Fruit fly (Drosophila melanogaster) whole organism, embryonic: ENCODE measurements around the gene CG43845.

Experiments used
- BEAF-32 ChIP-seq: fragments of 200-800 bp; sonication (Bioruptor generic); optimal IDR thresholded peaks from 3 replicates; lab custom pipeline; 2017; ENCODE audit warnings: missing biosample characterization, missing genetic modification characterization, mild to moderate bottlenecking, moderate library complexity, missing genetic modification reagents
- CG10654 ChIP-seq: fragments of 200-800 bp; sonication (Bioruptor generic); optimal IDR thresholded peaks from 2 replicates; lab custom pipeline; 2016; ENCODE audit warnings: missing biosample characterization, missing genetic modification characterization
- CG11398 ChIP-seq: fragments of 200-800 bp; sonication (Bioruptor generic); optimal IDR thresholded peaks from 2 replicates; lab custom pipeline; 2016; ENCODE audit warnings: missing biosample characterization, missing genetic modification characterization
- CG12104 ChIP-seq: fragments of 200-800 bp; sonication (Bioruptor generic); optimal IDR thresholded peaks from 3 replicates; lab custom pipeline; 2016; ENCODE audit warnings: missing biosample characterization, missing genetic modification characterization
- CG13624 ChIP-seq: fragments of 200-800 bp; sonication (Bioruptor generic); optimal IDR thresholded peaks from 2 replicates; lab custom pipeline; 2016; ENCODE audit warnings: missing biosample characterization, missing genetic modification characterization
- CG15011 ChIP-seq: fragments of 200-800 bp; sonication (Bioruptor generic); optimal IDR thresholded peaks from 3 replicates; lab custom pipeline; 2018; ENCODE audit warnings: missing biosample characterization, mild to moderate bottlenecking, missing genetic modification characterization
- CG15479 ChIP-seq: fragments of 200-800 bp; sonication (Bioruptor generic); optimal IDR thresholded peaks from 3 replicates; lab custom pipeline; 2019; ENCODE audit warnings: missing biosample characterization, mild to moderate bottlenecking, missing genetic modification characterization, moderate library complexity
- CG15514 ChIP-seq: fragments of 200-800 bp; sonication (Bioruptor generic); optimal IDR thresholded peaks from 3 replicates; lab custom pipeline; 2017; ENCODE audit warnings: missing biosample characterization, missing genetic modification characterization, mild to moderate bottlenecking, moderate library complexity, missing genetic modification reagents
- CG15696 ChIP-seq: fragments of 200-800 bp; sonication (Bioruptor generic); optimal IDR thresholded peaks from 2 replicates; lab custom pipeline; 2019; ENCODE audit warnings: missing biosample characterization, mild to moderate bottlenecking, missing genetic modification characterization, moderate library complexity
- CG17328 ChIP-seq: fragments of 200-800 bp; sonication (Bioruptor generic); IDR thresholded peaks from 2 replicates; pipeline ENCODE4 v1.3.6; 2022; ENCODE audit warnings: missing biosample characterization, missing genetic modification characterization
- CG17359 ChIP-seq: fragments of 200-800 bp; sonication (Bioruptor generic); optimal IDR thresholded peaks from 3 replicates; lab custom pipeline; 2018; ENCODE audit warnings: missing biosample characterization, mild to moderate bottlenecking, missing genetic modification characterization, moderate library complexity
- CG2116 ChIP-seq: fragments of 200-800 bp; sonication (Bioruptor generic); optimal IDR thresholded peaks from 3 replicates; lab custom pipeline; 2018; ENCODE audit warnings: missing biosample characterization, mild to moderate bottlenecking, missing genetic modification characterization
- CG2120 ChIP-seq: fragments of 200-800 bp; sonication (Bioruptor generic); optimal IDR thresholded peaks from 3 replicates; lab custom pipeline; 2016; ENCODE audit warnings: missing biosample characterization, missing genetic modification characterization
- CG2202 ChIP-seq: fragments of 200-800 bp; sonication (Bioruptor generic); optimal IDR thresholded peaks from 2 replicates; lab custom pipeline; 2018; ENCODE audit warnings: missing biosample characterization, mild to moderate bottlenecking, missing genetic modification characterization
- CG2712 ChIP-seq: fragments of 200-800 bp; optimal IDR thresholded peaks from 3 replicates; lab custom pipeline; 2019; ENCODE audit warnings: missing biosample characterization, mild to moderate bottlenecking, missing genetic modification characterization, moderate library complexity
- CG31441 ChIP-seq: fragments of 200-800 bp; sonication (Bioruptor generic); IDR thresholded peaks from 2 replicates; pipeline ENCODE4 v1.3.6; 2022; ENCODE audit warnings: missing biosample characterization, missing genetic modification characterization
- CG33213 ChIP-seq: fragments of 200-800 bp; sonication (Bioruptor generic); optimal IDR thresholded peaks from 3 replicates; lab custom pipeline; 2016; ENCODE audit warnings: missing biosample characterization, missing genetic modification characterization
- CG3726 ChIP-seq: fragments of 200-800 bp; sonication (Bioruptor generic); IDR thresholded peaks from 3 replicates; pipeline ENCODE4, ENCODE4 v1.3.6; 2022; ENCODE audit warnings: missing biosample characterization, missing genetic modification characterization
- CG4404 ChIP-seq: fragments of 200-800 bp; sonication (Bioruptor generic); IDR thresholded peaks from 2 replicates; pipeline ENCODE4 v1.3.6; 2022; ENCODE audit warnings: missing biosample characterization, missing genetic modification characterization
- CG4617 ChIP-seq: fragments of 200-800 bp; sonication (Bioruptor generic); optimal IDR thresholded peaks from 3 replicates; lab custom pipeline; 2016; ENCODE audit warnings: missing biosample characterization, missing genetic modification characterization, borderline replicate concordance
- CG6654 ChIP-seq: fragments of 200-800 bp; sonication (Bioruptor generic); optimal IDR thresholded peaks from 2 replicates; lab custom pipeline; 2017; ENCODE audit warnings: missing biosample characterization, mild to moderate bottlenecking, missing genetic modification characterization
- CG6689 ChIP-seq: fragments of 200-800 bp; sonication (Bioruptor generic); IDR thresholded peaks from 2 replicates; pipeline ENCODE4 v1.3.6; 2022; ENCODE audit warnings: missing biosample characterization, missing genetic modification characterization
- CG7745 ChIP-seq: fragments of 200-800 bp; sonication (Bioruptor generic); optimal IDR thresholded peaks from 2 replicates; lab custom pipeline; 2018; ENCODE audit warnings: missing biosample characterization, mild to moderate bottlenecking, missing genetic modification characterization, moderate library complexity
- CG7839 ChIP-seq: fragments of 200-800 bp; sonication (Bioruptor generic); optimal IDR thresholded peaks from 3 replicates; lab custom pipeline; 2018; ENCODE audit warnings: missing biosample characterization, mild to moderate bottlenecking, missing genetic modification characterization, moderate library complexity
- CG8089 ChIP-seq: fragments of 200-800 bp; sonication (Bioruptor generic); optimal IDR thresholded peaks from 3 replicates; lab custom pipeline; 2016; ENCODE audit warnings: missing biosample characterization, missing genetic modification characterization
- CG8281 ChIP-seq: fragments of 200-800 bp; sonication (Bioruptor generic); optimal IDR thresholded peaks from 2 replicates; lab custom pipeline; 2018; ENCODE audit warnings: missing biosample characterization, mild to moderate bottlenecking, missing genetic modification characterization, moderate library complexity
- CG9797 ChIP-seq: fragments of 200-800 bp; sonication (Bioruptor generic); optimal IDR thresholded peaks from 3 replicates; lab custom pipeline; 2018; ENCODE audit warnings: missing biosample characterization, mild to moderate bottlenecking, missing genetic modification characterization
- Dad ChIP-seq: fragments of 200-800 bp; sonication (Bioruptor generic); optimal IDR thresholded peaks from 3 replicates; lab custom pipeline; 2016; ENCODE audit warnings: missing biosample characterization, missing genetic modification characterization
- Dll ChIP-seq: fragments of 200-800 bp; sonication (Bioruptor generic); IDR thresholded peaks from 4 replicates; pipeline ENCODE4 v1.3.6; 2022; ENCODE audit warnings: missing biosample characterization, missing genetic modification characterization; ENCODE audit not compliant: partially characterized antibody
- E2f1 ChIP-seq: fragments of 200-800 bp; sonication (Bioruptor generic); IDR thresholded peaks from 2 replicates; pipeline ENCODE4 v1.3.6; 2022; ENCODE audit warnings: missing biosample characterization, missing genetic modification characterization
- Hey ChIP-seq: fragments of 200-800 bp; sonication (Bioruptor generic); optimal IDR thresholded peaks from 3 replicates; lab custom pipeline; 2018; ENCODE audit warnings: missing biosample characterization, mild to moderate bottlenecking, missing genetic modification characterization
- Hmr ChIP-seq: fragments of 200-800 bp; sonication (Bioruptor generic); optimal IDR thresholded peaks from 3 replicates; lab custom pipeline; 2017; ENCODE audit warnings: mild to moderate bottlenecking, missing biosample characterization, missing genetic modification reagents, missing genetic modification characterization
- Kr ChIP-seq: fragments of 200-800 bp; sonication (Bioruptor generic); optimal IDR thresholded peaks from 2 replicates; lab custom pipeline; 2017; ENCODE audit warnings: missing biosample characterization, mild to moderate bottlenecking, missing genetic modification characterization
- Nf-YC ChIP-seq: fragments of 200-800 bp; optimal IDR thresholded peaks from 3 replicates; lab custom pipeline; 2019; ENCODE audit warnings: missing biosample characterization, mild to moderate bottlenecking, missing genetic modification characterization, moderate library complexity
- Oaz ChIP-seq: fragments of 200-800 bp; sonication (Bioruptor generic); IDR thresholded peaks from 2 replicates; pipeline ENCODE4 v1.3.6; 2022; ENCODE audit warnings: missing biosample characterization, missing genetic modification characterization
- PHDP ChIP-seq: fragments of 200-800 bp; sonication (Bioruptor generic); optimal IDR thresholded peaks from 3 replicates; lab custom pipeline; 2018; ENCODE audit warnings: missing biosample characterization, mild to moderate bottlenecking, missing genetic modification characterization, moderate library complexity
- Rx ChIP-seq: fragments of 200-800 bp; sonication (Bioruptor generic); IDR thresholded peaks from 2 replicates; pipeline ENCODE4 v1.3.6; 2022; ENCODE audit warnings: missing biosample characterization, missing genetic modification characterization
- Sry-δ ChIP-seq: fragments of 200-800 bp; sonication (Bioruptor generic); optimal IDR thresholded peaks from 2 replicates; lab custom pipeline; 2016; ENCODE audit warnings: missing biosample characterization, missing genetic modification characterization
- Xbp1 ChIP-seq: fragments of 200-800 bp; sonication (Bioruptor generic); optimal IDR thresholded peaks from 3 replicates; lab custom pipeline; 2016; ENCODE audit warnings: missing biosample characterization, mild to moderate bottlenecking, missing genetic modification characterization
- abd-A ChIP-seq: fragments of 200-800 bp; sonication (Bioruptor generic); optimal IDR thresholded peaks from 3 replicates; lab custom pipeline; 2019; ENCODE audit warnings: missing biosample characterization, mild to moderate bottlenecking, missing genetic modification characterization, moderate library complexity
- ac ChIP-seq: fragments of 200-800 bp; sonication (Bioruptor generic); optimal IDR thresholded peaks from 3 replicates; lab custom pipeline; 2017; ENCODE audit warnings: missing biosample characterization, mild to moderate bottlenecking, missing genetic modification characterization
- br ChIP-seq: fragments of >200 bp; optimal IDR thresholded peaks from 2 replicates; lab custom pipeline; 2017
- cato ChIP-seq: fragments of 200-800 bp; sonication (Bioruptor generic); optimal IDR thresholded peaks from 2 replicates; lab custom pipeline; 2016; ENCODE audit warnings: missing biosample characterization, missing genetic modification characterization, borderline replicate concordance
- dan ChIP-seq: fragments of 200-800 bp; sonication (Bioruptor generic); IDR thresholded peaks from 2 replicates; pipeline ENCODE4 v1.3.6; 2022; ENCODE audit warnings: missing biosample characterization, missing genetic modification characterization
- inv ChIP-seq: fragments of 200-800 bp; sonication (Bioruptor generic); IDR thresholded peaks from 2 replicates; pipeline ENCODE4 v1.3.6; 2022; ENCODE audit warnings: missing biosample characterization, missing genetic modification characterization; ENCODE audit not compliant: partially characterized antibody
- lbe ChIP-seq: fragments of 200-800 bp; sonication (Bioruptor generic); optimal IDR thresholded peaks from 2 replicates; lab custom pipeline; 2016; ENCODE audit warnings: missing biosample characterization, mild to moderate bottlenecking, missing genetic modification characterization
- sc ChIP-seq, 3 experiments: fragments of >200 bp in 2 of 3; fragments of 200-800 bp in 1 of 3; sonication (Bioruptor generic) in 1 of 3; optimal IDR thresholded peaks; 2 replicates in 2 of 3; 3 replicates in 1 of 3; lab custom pipeline; 2017; ENCODE audit warnings: mild to moderate bottlenecking in 1 of 3, missing biosample characterization in 1 of 3, missing genetic modification characterization in 1 of 3, missing genetic modification reagents in 1 of 3
- schlank ChIP-seq: fragments of 200-800 bp; sonication (Bioruptor generic); optimal IDR thresholded peaks from 2 replicates; lab custom pipeline; 2018; ENCODE audit warnings: missing biosample characterization, mild to moderate bottlenecking, missing genetic modification characterization
- slbo ChIP-seq: fragments of 200-800 bp; sonication (Bioruptor generic); IDR thresholded peaks from 2 replicates; pipeline ENCODE4 v1.3.6; 2022; ENCODE audit warnings: missing biosample characterization, missing genetic modification characterization
- sug ChIP-seq: fragments of 200-800 bp; optimal IDR thresholded peaks from 2 replicates; lab custom pipeline; 2019; ENCODE audit warnings: missing biosample characterization, mild to moderate bottlenecking, missing genetic modification characterization, moderate library complexity
- tin ChIP-seq: fragments of 200-800 bp; sonication (Bioruptor generic); optimal IDR thresholded peaks from 3 replicates; lab custom pipeline; 2016; ENCODE audit warnings: missing biosample characterization, missing genetic modification characterization

Gene CG43845

DNA sequence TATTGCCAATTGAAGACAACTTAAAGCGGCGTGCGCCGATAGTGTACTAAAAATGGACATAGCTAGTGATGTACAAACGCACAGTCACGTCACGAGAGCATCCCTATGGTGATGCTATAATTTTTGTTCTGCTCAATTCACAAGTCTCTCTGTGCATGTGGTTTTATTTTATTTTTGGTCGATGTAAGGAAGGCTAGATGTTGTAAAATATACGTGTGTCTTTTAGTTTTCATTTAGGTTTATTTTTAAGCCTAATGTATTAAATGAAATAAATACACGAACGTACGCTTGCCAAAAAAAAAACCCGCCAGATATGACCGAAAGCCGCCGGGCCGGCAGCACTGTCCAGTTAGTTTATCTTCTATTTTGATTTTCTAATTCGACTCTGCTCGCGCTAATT is 48.4 kb downstream of the CG43845 start, which contains the start of the genes CG45100, HDAC3 and Hcs (continued):
- no peak for TF ChIP-seq Rx (GFP tag; lab: Robert Waterston, UW)
- TF ChIP-seq CG9797 = peak; percentile 29
- TF ChIP-seq CG17359 (tag; lab: Kevin White, UChicago) = no peak
- TF ChIP-seq Nf-YC (tag; lab: Kevin White, UChicago) = no peak
- TF ChIP-seq CG6689 (GFP tag; lab: Robert Waterston, UW) = no peak; the same call in 1 of the 2 replicates
- peak; percentile 4 for TF ChIP-seq CG8089 (GFP tag; lab: Kevin White, UChicago)
- no peak for TF ChIP-seq abd-A
- no peak for TF ChIP-seq CG7745 (tag; lab: Kevin White, UChicago)
- TF ChIP-seq inv = peak; percentile 91
- no peak for TF ChIP-seq sug (tag; lab: Kevin White, UChicago)
- TF ChIP-seq CG4617 = peak; percentile 64
- TF ChIP-seq CG31441 (GFP tag; lab: Robert Waterston, UW) = no peak
- no peak for TF ChIP-seq CG2202 (tag; lab: Kevin White, UChicago)
- TF ChIP-seq E2f1 (GFP tag; lab: Robert Waterston, UW) = peak; percentile 48; the same call in 1 of the 2 replicates
- TF ChIP-seq CG6654 = no peak
- peak; percentile 51 for TF ChIP-seq tin (GFP tag; lab: Kevin White, UChicago)
- TF ChIP-seq CG33213 (GFP tag; lab: Kevin White, UChicago) = peak; percentile 61
- no peak for TF ChIP-seq PHDP (tag; lab: Kevin White, UChicago)
- TF ChIP-seq CG8281 (tag; lab: Kevin White, UChicago) = no peak
- TF ChIP-seq BEAF-32 (GFP tag; lab: Kevin White, UChicago) = peak; percentile 96
- no peak for TF ChIP-seq CG7839 (tag; lab: Kevin White, UChicago)
- TF ChIP-seq CG2116 = peak; percentile 48
- TF ChIP-seq Dad (GFP tag; lab: Kevin White, UChicago) = peak; percentile 67
- TF ChIP-seq CG10654 (GFP tag; lab: Kevin White, UChicago) = peak; percentile 2
- peak; percentile 45 for TF ChIP-seq CG15696 (tag; lab: Kevin White, UChicago)
- TF ChIP-seq sc (optimal IDR thresholded peaks at IDR 0.05; lab: Kevin White, UChicago) = no peak
- no peak for TF ChIP-seq sc (GFP tag; optimal IDR thresholded peaks at IDR 0.05; lab: Kevin White, UChicago)
- no peak for TF ChIP-seq CG3726 (GFP tag; lab: Robert Waterston, UW)
- peak; percentile 45 for TF ChIP-seq CG15514 (GFP tag; lab: Kevin White, UChicago)
- peak; percentile 95 for TF ChIP-seq Sry-δ (GFP tag; lab: Kevin White, UChicago)
- no peak for TF ChIP-seq Kr (GFP tag; lab: Kevin White, UChicago)
- TF ChIP-seq CG4404 = peak; percentile 42
- TF ChIP-seq Xbp1 (GFP tag; lab: Kevin White, UChicago) = peak; percentile 61
- peak; percentile 93 for TF ChIP-seq Dll (GFP tag; lab: Robert Waterston, UW)
- TF ChIP-seq CG13624 (GFP tag; lab: Kevin White, UChicago) = peak; percentile 72
- TF ChIP-seq slbo (GFP tag; lab: Robert Waterston, UW) = peak; percentile 78
- no peak for TF ChIP-seq CG2712 (tag; lab: Kevin White, UChicago)
- TF ChIP-seq br (lab: Kevin White, UChicago) = no peak
- no peak for TF ChIP-seq dan (GFP tag; lab: Robert Waterston, UW)
- no peak for TF ChIP-seq ac
- no peak for TF ChIP-seq Oaz (GFP tag; lab: Robert Waterston, UW)
- TF ChIP-seq CG15011 (GFP tag; lab: Kevin White, UChicago) = no peak
- peak; percentile 29 for TF ChIP-seq CG15479 (GFP tag; lab: Kevin White, UChicago)
- peak; percentile 82 for TF ChIP-seq CG2120 (GFP tag; lab: Kevin White, UChicago)
- TF ChIP-seq lbe = no peak
- TF ChIP-seq CG17328 (GFP tag; lab: Robert Waterston, UW) = no peak
- peak; percentile 2 for TF ChIP-seq CG12104 (GFP tag; lab: Kevin White, UChicago)
- no peak for TF ChIP-seq schlank (tag; lab: Kevin White, UChicago)
- no peak for TF ChIP-seq Hmr
- TF ChIP-seq CG11398 (GFP tag; lab: Kevin White, UChicago) = no peak
- no peak for TF ChIP-seq Hey (tag; lab: Kevin White, UChicago)
- TF ChIP-seq cato (GFP tag; lab: Kevin White, UChicago) = no peak
